Worm (Caenorhabditis elegans) whole organism, L4/young adult: ENCODE results near the gene pei-2.

ENCODE experiments used
- W03F9.2 ChIP-seq: fragments of 150-350 bp; optimal IDR thresholded peaks from 2 replicates; lab custom pipeline; 2014; ENCODE audit warnings: missing biosample characterization, missing genetic modification characterization
- dao-5 ChIP-seq: sonication (generic microtip); optimal IDR thresholded peaks from 2 replicates; lab custom pipeline; 2016; ENCODE audit warnings: missing genotype, missing genetic modification characterization, moderate library complexity, missing compliant biosample characterization
- him-1 ChIP-seq: sonication (generic microtip); optimal IDR thresholded peaks from 2 replicates; lab custom pipeline; 2016; ENCODE audit warnings: missing genotype, missing genetic modification reagents, missing genetic modification characterization, missing compliant biosample characterization

The pei-2 gene

ce11 chrV:1023367-1023766, at the start of gene pei-2:
Gene pei-2, minus strand, starts transcription at chrV:1023467.
- TF ChIP-seq dao-5 (tag; lab: Kevin White, UChicago) = no peak
- TF ChIP-seq W03F9.2 (tag; lab: Kevin White, UChicago) = no peak
- no peak for TF ChIP-seq him-1

ce11 chrV:1067468-1067867, 44.2 kb upstream of the pei-2 start, which contains the start of gene K10C9.7:
Gene K10C9.7, minus strand, starts transcription at chrV:1067568.
- TF ChIP-seq him-1 (no peak), dao-5 (tag; lab: Kevin White, UChicago) (no peak), W03F9.2 (tag; lab: Kevin White, UChicago) (no peak)

DNA sequence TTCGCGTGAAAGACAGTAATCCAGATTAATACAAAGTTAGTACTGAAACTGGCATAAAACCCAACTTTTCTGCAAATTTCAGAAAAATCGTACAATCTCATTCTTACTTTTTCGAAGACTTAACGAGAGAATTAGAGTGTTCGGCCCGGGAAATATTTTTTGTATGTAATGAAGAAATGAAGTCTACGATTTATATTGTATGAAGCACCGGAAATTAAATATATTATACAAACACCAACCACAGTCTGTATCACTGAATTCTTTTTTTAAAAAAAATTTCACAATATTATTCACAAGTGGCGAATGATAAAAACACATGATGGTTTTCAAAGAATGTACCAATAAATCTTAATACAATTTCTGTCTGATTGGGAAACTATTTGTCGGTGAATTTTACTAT, 41.2 kb upstream of the pei-2 start, which contains the start of gene str-67:
str-67 (minus strand) TSS at position 101 of the 400 bp plus-strand sequence.
- TF ChIP-seq him-1 (no peak), dao-5 (tag; lab: Kevin White, UChicago) (no peak), W03F9.2 (tag; lab: Kevin White, UChicago) (no peak)

ce11 chrV:1061295-1061694, 38.0 kb upstream of the pei-2 start, which contains the start of gene rnst-2:
Gene rnst-2, plus strand, starts transcription at chrV:1061595.
- TF ChIP-seq him-1 (no peak), dao-5 (tag; lab: Kevin White, UChicago) (no peak), W03F9.2 (tag; lab: Kevin White, UChicago) (no peak)

DNA sequence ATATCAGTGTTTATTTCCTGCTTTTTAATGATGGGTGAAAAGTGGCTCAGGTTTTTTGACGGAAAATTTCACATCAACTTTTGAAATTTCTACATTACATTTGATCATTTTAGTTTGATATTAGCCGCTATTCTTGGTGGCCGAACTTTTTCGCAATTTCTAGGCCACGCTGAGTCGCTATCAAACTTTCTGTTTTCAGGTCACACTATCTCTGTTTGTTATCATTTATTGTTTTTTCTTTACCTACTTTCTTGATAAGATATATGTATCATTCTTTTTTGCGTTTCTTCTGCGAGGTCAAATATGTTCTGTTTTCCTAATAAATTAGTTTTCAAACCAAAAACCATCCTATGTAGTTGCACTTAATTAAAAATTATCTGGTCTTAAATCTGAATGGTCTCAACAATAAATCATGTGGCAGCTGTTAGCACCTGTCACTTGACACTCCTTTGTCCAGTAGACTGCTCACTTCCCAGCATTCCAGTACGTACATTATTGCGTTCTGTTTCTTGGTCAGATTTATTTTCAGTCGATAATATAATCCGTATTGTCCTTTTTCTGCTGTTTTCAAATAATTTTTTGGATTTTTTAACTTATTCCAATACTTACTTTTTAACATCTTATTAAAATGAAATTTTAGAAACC, 37.1 kb upstream of the pei-2 start:
- TF ChIP-seq W03F9.2 (tag; lab: Kevin White, UChicago) = no peak
- TF ChIP-seq dao-5 (tag; lab: Kevin White, UChicago) = no peak

DNA sequence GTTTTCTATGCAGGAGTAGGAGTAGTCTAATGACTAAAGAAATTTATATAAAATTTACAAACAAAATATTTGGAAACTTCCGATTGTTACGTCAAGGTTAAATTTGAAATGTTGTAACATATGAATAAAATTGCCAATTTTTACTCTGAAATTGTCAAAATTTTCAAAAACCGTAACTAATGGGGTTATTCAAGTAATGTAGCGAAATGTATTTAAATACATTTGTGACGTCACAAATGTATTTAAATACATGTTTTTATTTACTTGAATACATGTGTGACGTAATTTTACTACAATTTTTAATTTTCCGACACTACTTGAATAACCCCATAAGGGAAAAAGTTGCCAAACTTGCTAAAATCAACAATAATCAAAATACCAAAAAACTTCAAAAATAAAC, 30.1 kb upstream of the pei-2 start:
- TF ChIP-seq W03F9.2 (tag; lab: Kevin White, UChicago) = no peak
- TF ChIP-seq dao-5 (tag; lab: Kevin White, UChicago) = no peak
- TF ChIP-seq him-1 = no peak

DNA sequence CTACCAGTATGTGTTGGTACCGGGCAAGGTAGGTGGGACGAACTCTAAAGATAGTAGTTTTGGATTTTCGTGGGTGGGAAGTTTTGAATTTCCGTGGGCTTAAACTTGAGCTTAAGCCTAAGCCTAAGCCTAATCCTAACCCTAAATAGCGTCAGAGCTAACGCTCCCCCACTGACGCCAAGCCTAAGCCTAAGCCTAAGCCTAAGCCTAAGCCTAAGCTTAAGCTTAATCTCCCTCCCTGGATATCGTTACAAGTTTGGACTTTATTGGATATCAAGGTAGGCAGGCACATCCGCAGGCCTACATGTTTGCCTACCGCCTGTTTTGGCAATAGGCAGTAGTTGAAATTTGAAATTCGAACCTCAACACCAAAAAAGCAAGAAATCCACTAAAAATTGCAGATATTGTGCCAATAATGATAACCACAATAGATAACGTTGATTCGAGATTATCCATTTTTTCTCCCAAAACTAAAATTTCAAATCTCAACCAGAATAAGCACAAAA, 29.3 kb upstream of the pei-2 start, which contains the start of gene K10C9.4:
K10C9.4 (minus strand) TSS at position 456 of the 506 bp plus-strand sequence.
- TF ChIP-seq him-1 (no peak), W03F9.2 (tag; lab: Kevin White, UChicago) (no peak), dao-5 (tag; lab: Kevin White, UChicago) (no peak)

- TF ChIP-seq dao-5 (tag; lab: Kevin White, UChicago) (no peak), W03F9.2 (tag; lab: Kevin White, UChicago) (no peak), him-1 (no peak)
These were observed 28.4 kb upstream of the pei-2 start for ce11 chrV:1051651-1052050.

DNA sequence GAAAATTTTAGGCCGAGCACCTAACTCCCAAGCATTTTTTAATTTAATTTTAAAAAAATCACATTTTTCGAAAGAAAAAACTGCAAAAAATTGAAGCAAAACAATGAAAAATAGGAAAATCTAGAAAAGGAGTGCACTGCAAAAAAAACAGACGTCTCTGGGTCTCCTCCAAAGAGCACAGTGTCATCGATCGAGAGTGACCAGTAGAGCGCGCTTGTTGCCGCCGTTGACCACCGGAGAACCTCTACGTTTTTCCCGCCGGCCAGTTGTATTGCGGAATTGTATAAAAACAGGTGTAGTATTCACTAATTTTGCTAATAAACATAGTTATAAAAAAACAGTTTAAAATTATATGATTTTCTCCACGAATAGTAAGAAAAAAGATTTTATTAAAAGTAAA, 26.1 kb upstream of the pei-2 start:
- TF ChIP-seq W03F9.2 (tag; lab: Kevin White, UChicago) = no peak
- no peak for TF ChIP-seq him-1
- TF ChIP-seq dao-5 (tag; lab: Kevin White, UChicago) = no peak

- TF ChIP-seq W03F9.2 (tag; lab: Kevin White, UChicago) (no peak), dao-5 (tag; lab: Kevin White, UChicago) (no peak)
These were observed 25.2 kb upstream of the pei-2 start, which contains the start of gene nra-4 for ce11 chrV:1048482-1048881. Gene nra-4, minus strand, starts transcription at chrV:1048582.

DNA sequence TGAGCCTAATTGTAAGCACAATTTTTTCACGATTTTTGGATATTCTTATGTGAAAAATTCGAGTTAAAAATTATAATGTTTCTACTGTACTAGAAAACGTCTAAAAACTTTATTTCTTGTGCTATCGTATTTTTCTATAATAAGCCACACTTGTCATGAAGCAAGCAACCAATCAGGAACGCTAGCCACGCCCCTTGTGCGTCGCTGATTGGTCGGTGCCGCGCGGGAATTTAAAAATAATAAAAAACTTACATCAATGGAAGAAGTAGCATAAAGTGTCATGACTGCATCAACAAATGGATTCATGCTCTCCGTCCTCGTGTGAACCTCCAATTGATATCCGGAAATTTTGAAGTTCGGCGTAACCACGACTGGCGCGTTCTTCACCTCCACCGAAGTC, 24.0 kb upstream of the pei-2 start:
- TF ChIP-seq him-1 = no peak
- TF ChIP-seq W03F9.2 (tag; lab: Kevin White, UChicago) = no peak

DNA sequence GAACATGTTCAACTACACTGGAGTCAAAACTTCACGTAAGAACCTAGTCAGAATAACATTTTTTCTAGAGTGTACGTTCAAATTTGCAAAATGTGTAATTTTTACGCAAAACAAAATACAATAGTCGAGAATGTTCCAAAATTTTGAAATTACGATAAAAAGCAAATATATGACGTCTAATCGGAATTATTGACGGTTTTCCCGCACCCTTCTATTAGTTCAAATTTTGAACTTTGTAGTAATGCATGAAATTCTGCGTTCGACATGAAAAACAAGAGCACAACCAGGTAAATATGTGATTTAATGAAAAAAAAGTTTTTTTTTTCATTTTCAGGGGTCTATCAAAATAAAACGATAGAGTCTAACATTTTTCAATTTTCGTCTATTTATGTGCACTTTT, 14.8 kb upstream of the pei-2 start:
- TF ChIP-seq dao-5 (tag; lab: Kevin White, UChicago) (no peak), him-1 (no peak), W03F9.2 (tag; lab: Kevin White, UChicago) (no peak)

- TF ChIP-seq him-1 = no peak
These were observed 10.0 kb upstream of the pei-2 start, which contains the start of gene flp-34 for ce11 chrV:1033304-1033703. Gene flp-34, minus strand, starts transcription at chrV:1033404.

DNA sequence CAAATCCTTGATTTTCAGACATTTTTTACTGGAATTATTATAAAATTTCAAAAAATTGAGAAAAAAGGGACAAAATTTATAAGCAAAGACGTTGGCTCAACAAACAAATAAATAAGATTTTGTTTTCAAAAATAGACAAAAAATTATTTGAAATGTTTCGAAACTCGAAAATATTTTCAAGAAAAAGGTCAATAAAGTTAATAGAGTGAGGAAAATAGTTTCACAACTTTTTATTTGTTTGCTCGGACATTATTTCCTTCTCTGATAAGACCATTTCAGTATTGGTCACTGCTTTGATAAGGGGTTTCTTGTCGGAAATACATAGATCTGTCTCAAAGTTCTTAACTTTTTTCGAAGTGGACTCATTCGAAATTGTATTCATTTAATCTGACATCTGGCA, 3.8 kb upstream of the pei-2 start, which contains the start of gene R09A1.3:
R09A1.3 (minus strand) TSS at position 31 of the 400 bp plus-strand sequence.
- TF ChIP-seq W03F9.2 (tag; lab: Kevin White, UChicago) = no peak
- TF ChIP-seq dao-5 (tag; lab: Kevin White, UChicago) = no peak
- no peak for TF ChIP-seq him-1

DNA sequence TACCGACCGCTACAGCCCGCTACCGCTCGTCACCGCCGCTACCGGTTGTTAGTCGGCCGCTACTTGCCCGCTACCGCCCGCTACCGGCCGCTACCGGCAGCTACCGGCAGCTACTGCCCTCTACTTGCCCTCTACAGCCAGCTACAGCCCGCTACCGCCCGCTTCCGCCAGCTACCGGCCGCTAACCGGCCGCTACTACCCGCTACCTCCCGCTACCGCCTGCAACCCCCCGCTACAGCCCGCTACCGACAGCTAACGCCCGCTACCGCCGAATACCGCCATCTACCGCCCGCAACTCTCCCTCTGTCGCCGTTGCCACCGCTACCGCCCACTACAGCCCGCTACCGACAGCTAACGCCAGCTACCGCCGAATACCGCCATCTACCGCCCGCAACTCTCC, 1.8 kb downstream of the pei-2 start:
- no peak for TF ChIP-seq W03F9.2 (tag; lab: Kevin White, UChicago)
- TF ChIP-seq him-1 = no peak
- no peak for TF ChIP-seq dao-5 (tag; lab: Kevin White, UChicago)
